Worm (Caenorhabditis elegans) whole organism, late embryonic: ENCODE data around the gene K07H8.11.

Experiments used
- ceh-14 ChIP-seq: sonication (generic microtip); optimal IDR thresholded peaks from 2 replicates; lab custom pipeline; 2016; ENCODE audit warnings: missing genotype, missing genetic modification characterization, missing compliant biosample characterization
- ceh-9 ChIP-seq: sonication (generic microtip); optimal IDR thresholded peaks from 2 replicates; lab custom pipeline; 2016; ENCODE audit warnings: mild to moderate bottlenecking, missing genetic modification characterization, inconsistent platforms, missing compliant biosample characterization
- che-1 ChIP-seq: sonication (generic microtip); optimal IDR thresholded peaks from 2 replicates; lab custom pipeline; 2016; ENCODE audit warnings: mild to moderate bottlenecking, missing genetic modification characterization, missing compliant biosample characterization
- dmd-4 ChIP-seq: sonication (generic microtip); optimal IDR thresholded peaks from 2 replicates; lab custom pipeline; 2016; ENCODE audit warnings: borderline replicate concordance, missing genetic modification characterization, missing compliant biosample characterization
- elt-4 ChIP-seq: sonication (generic microtip); optimal IDR thresholded peaks from 2 replicates; lab custom pipeline; 2016; ENCODE audit warnings: missing genetic modification characterization, missing compliant biosample characterization
- eyg-1 ChIP-seq: sonication (generic microtip); optimal IDR thresholded peaks from 2 replicates; lab custom pipeline; 2016; ENCODE audit warnings: missing genotype, missing genetic modification characterization, missing compliant biosample characterization
- fax-1 ChIP-seq: sonication (generic microtip); optimal IDR thresholded peaks from 2 replicates; lab custom pipeline; 2016; ENCODE audit warnings: missing genotype, missing genetic modification characterization, missing compliant biosample characterization
- fkh-10 ChIP-seq: fragments of 150-350 bp; optimal IDR thresholded peaks from 2 replicates; lab custom pipeline; 2014; ENCODE audit warnings: missing biosample characterization, missing genetic modification reagents, missing genetic modification characterization
- lin-11 ChIP-seq: fragments of 200-800 bp; sonication (Bioruptor generic); optimal IDR thresholded peaks from 2 replicates; lab custom pipeline; 2018; ENCODE audit warnings: mild to moderate bottlenecking, missing genetic modification characterization, missing compliant biosample characterization
- nfya-1 ChIP-seq: sonication (generic microtip); optimal IDR thresholded peaks from 2 replicates; lab custom pipeline; 2017; ENCODE audit warnings: missing genetic modification characterization, mild to moderate bottlenecking, missing compliant biosample characterization, antibody characterized with exemption, moderate library complexity
- pha-4 ChIP-seq: fragments of 150-350 bp; optimal IDR thresholded peaks from 2 replicates; lab custom pipeline; 2018; ENCODE audit warnings: missing biosample characterization, missing genetic modification reagents, missing genetic modification characterization
- pqm-1 ChIP-seq: sonication (generic microtip); optimal IDR thresholded peaks from 2 replicates; lab custom pipeline; 2016; ENCODE audit warnings: missing genetic modification characterization, missing compliant biosample characterization
- rnt-1 ChIP-seq: sonication (generic microtip); optimal IDR thresholded peaks from 2 replicates; lab custom pipeline; 2016; ENCODE audit warnings: missing genetic modification characterization, missing compliant biosample characterization
- unc-55 ChIP-seq: sonication (generic microtip); optimal IDR thresholded peaks from 2 replicates; lab custom pipeline; 2017; ENCODE audit warnings: missing biosample characterization, missing genetic modification reagents, missing genetic modification characterization

DNA sequence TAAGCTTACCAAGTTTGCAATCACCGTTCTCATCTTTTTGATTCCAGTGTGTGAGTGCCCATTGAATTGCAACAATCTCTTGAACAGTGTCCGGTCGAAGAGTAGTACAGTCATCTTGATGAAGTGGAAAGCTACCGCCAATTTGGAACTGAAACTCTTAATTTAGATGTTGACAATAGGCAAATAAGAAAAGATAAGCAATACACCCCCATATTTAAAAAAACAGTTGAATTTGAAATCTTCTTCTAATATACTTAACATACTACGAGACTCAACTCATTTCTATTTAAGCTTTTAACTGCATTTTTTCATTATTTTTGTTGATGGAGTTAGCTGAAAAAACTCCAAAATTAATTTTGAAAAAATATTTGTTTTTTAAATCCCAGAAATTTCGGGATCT is 37.0 kb upstream of the K07H8.11 start:
- TF ChIP-seq lin-11 (tag; lab: Kevin White, UChicago) (no peak), ceh-14 (no peak), elt-4 (tag; lab: Kevin White, UChicago) (no peak), fax-1 (tag; lab: Kevin White, UChicago) (no peak), pha-4 (tag; lab: Kevin White, UChicago) (no peak), fkh-10 (GFP tag; lab: Kevin White, UChicago) (no peak), eyg-1 (tag; lab: Kevin White, UChicago) (no peak), che-1 (tag; lab: Kevin White, UChicago) (no peak), unc-55 (GFP tag; lab: Kevin White, UChicago) (no peak), pqm-1 (tag; lab: Kevin White, UChicago) (no peak), ceh-9 (tag; lab: Kevin White, UChicago) (no peak), dmd-4 (tag; lab: Kevin White, UChicago) (no peak), rnt-1 (no peak), nfya-1 (tag; lab: Kevin White, UChicago) (no peak)
